Worm (Caenorhabditis elegans): ENCODE measurements around the gene lelo-1.

ce11 chrII:6288104-6288503 lies 42.0 kb downstream of the lelo-1 start:
- TF ChIP-seq K02D7.2 (tag; optimal IDR thresholded peaks at IDR 0.05) (no peak), ceh-24 (tag; optimal IDR thresholded peaks at IDR 0.05) (no peak), nfya-1 (tag; optimal IDR thresholded peaks at IDR 0.05) (no peak), nhr-11 (tag; optimal IDR thresholded peaks at IDR 0.05) (no peak), T23F11.4 (GFP tag; optimal IDR thresholded peaks at IDR 0.05) (no peak)

Measured in whole organism, late embryonic.